Fruit fly (Drosophila melanogaster): ENCODE results near the gene jet.

Gene jet

dm6 chr2L:4942257-4942792 is 7.3 kb downstream of the jet start, which contains the start of gene synr:
synr (plus strand) TSS chr2L:4942742.
- TF ChIP-seq psq (optimal IDR thresholded peaks at IDR 0.05): no peak
- no peak for TF ChIP-seq insv (optimal IDR thresholded peaks at IDR 0.05)
- TF ChIP-seq ttk (optimal IDR thresholded peaks at IDR 0.05): no peak

dm6 chr2L:4937060-4937459 is 12.5 kb downstream of the jet start, which contains the start of gene Sgs1:
Sgs1 (plus strand) TSS chr2L:4937409.
- no peak for TF ChIP-seq Myc (optimal IDR thresholded peaks at IDR 0.05)
- TF ChIP-seq h (optimal IDR thresholded peaks at IDR 0.05): no peak
- no peak for TF ChIP-seq Sin3A (optimal IDR thresholded peaks at IDR 0.05)
- TF ChIP-seq insv (optimal IDR thresholded peaks at IDR 0.05): no peak
- no peak for TF ChIP-seq psq (optimal IDR thresholded peaks at IDR 0.05)
- TF ChIP-seq ttk (optimal IDR thresholded peaks at IDR 0.05): no peak

dm6 chr2L:4936325-4936869 is 13.2 kb downstream of the jet start, which contains the start of gene hoe2:
hoe2 (minus strand) TSS chr2L:4936450.
- TF ChIP-seq Myc (optimal IDR thresholded peaks at IDR 0.05) (no peak), h (optimal IDR thresholded peaks at IDR 0.05) (no peak), Sin3A (optimal IDR thresholded peaks at IDR 0.05) (no peak), psq (optimal IDR thresholded peaks at IDR 0.05) (no peak), insv (optimal IDR thresholded peaks at IDR 0.05) (no peak), ttk (optimal IDR thresholded peaks at IDR 0.05) (no peak)

dm6 chr2L:4932284-4932683 is 17.3 kb downstream of the jet start, which contains the start of gene hoe1:
hoe1 (minus strand) TSS chr2L:4932384.
- TF ChIP-seq Sin3A (optimal IDR thresholded peaks at IDR 0.05) (no peak), psq (optimal IDR thresholded peaks at IDR 0.05) (no peak), insv (optimal IDR thresholded peaks at IDR 0.05) (no peak), h (optimal IDR thresholded peaks at IDR 0.05) (no peak), ttk (optimal IDR thresholded peaks at IDR 0.05) (no peak), Myc (optimal IDR thresholded peaks at IDR 0.05) (no peak)

dm6 chr2L:4930541-4930940 is 19.0 kb downstream of the jet start:
- no peak for TF ChIP-seq h (optimal IDR thresholded peaks at IDR 0.05)
- TF ChIP-seq insv (optimal IDR thresholded peaks at IDR 0.05): no peak
- no peak for TF ChIP-seq Myc (optimal IDR thresholded peaks at IDR 0.05)
- no peak for TF ChIP-seq ttk (optimal IDR thresholded peaks at IDR 0.05)
- TF ChIP-seq Sin3A (optimal IDR thresholded peaks at IDR 0.05): no peak
- no peak for TF ChIP-seq psq (optimal IDR thresholded peaks at IDR 0.05)

- TF ChIP-seq ttk (optimal IDR thresholded peaks at IDR 0.05) (no peak), h (optimal IDR thresholded peaks at IDR 0.05) (no peak), psq (optimal IDR thresholded peaks at IDR 0.05) (no peak), insv (optimal IDR thresholded peaks at IDR 0.05) (no peak), Sin3A (optimal IDR thresholded peaks at IDR 0.05) (no peak), Myc (optimal IDR thresholded peaks at IDR 0.05) (no peak)
These were observed 21.2 kb downstream of the jet start for dm6 chr2L:4928340-4928739.

dm6 chr2L:4916738-4917137 is 32.8 kb downstream of the jet start:
- TF ChIP-seq h (optimal IDR thresholded peaks at IDR 0.05) (no peak), insv (optimal IDR thresholded peaks at IDR 0.05) (no peak), psq (optimal IDR thresholded peaks at IDR 0.05) (no peak), Sin3A (optimal IDR thresholded peaks at IDR 0.05) (no peak), ttk (optimal IDR thresholded peaks at IDR 0.05) (no peak), Myc (optimal IDR thresholded peaks at IDR 0.05) (no peak)

- no peak for TF ChIP-seq h (optimal IDR thresholded peaks at IDR 0.05)
- TF ChIP-seq Sin3A (optimal IDR thresholded peaks at IDR 0.05): no peak
These were observed 33.9 kb downstream of the jet start for dm6 chr2L:4915715-4916153.

dm6 chr2L:4907986-4908385 is 41.6 kb downstream of the jet start:
- TF ChIP-seq Myc (optimal IDR thresholded peaks at IDR 0.05) (no peak), ttk (optimal IDR thresholded peaks at IDR 0.05) (no peak), Sin3A (optimal IDR thresholded peaks at IDR 0.05) (no peak), insv (optimal IDR thresholded peaks at IDR 0.05) (no peak), h (optimal IDR thresholded peaks at IDR 0.05) (no peak), psq (optimal IDR thresholded peaks at IDR 0.05) (no peak)

dm6 chr2L:4906546-4907250 is 42.9 kb downstream of the jet start, which contains the start of gene snsl:
snsl (minus strand) TSS chr2L:4906762.
- TF ChIP-seq insv (optimal IDR thresholded peaks at IDR 0.05) (no peak), psq (optimal IDR thresholded peaks at IDR 0.05) (no peak), ttk (optimal IDR thresholded peaks at IDR 0.05) (no peak), Sin3A (optimal IDR thresholded peaks at IDR 0.05) (no peak), h (optimal IDR thresholded peaks at IDR 0.05) (no peak)

- TF ChIP-seq insv (optimal IDR thresholded peaks at IDR 0.05) (no peak), Myc (optimal IDR thresholded peaks at IDR 0.05) (no peak), h (optimal IDR thresholded peaks at IDR 0.05) (no peak), Sin3A (optimal IDR thresholded peaks at IDR 0.05) (no peak), psq (optimal IDR thresholded peaks at IDR 0.05) (no peak), ttk (optimal IDR thresholded peaks at IDR 0.05) (no peak)
These were observed 44.0 kb downstream of the jet start for dm6 chr2L:4905365-4906280.

- TF ChIP-seq Myc (optimal IDR thresholded peaks at IDR 0.05) (no peak), h (optimal IDR thresholded peaks at IDR 0.05) (no peak)
These were observed 45.7 kb downstream of the jet start for dm6 chr2L:4903838-4904237.
